Fruit fly (Drosophila melanogaster) whole organism, embryonic: ENCODE results near the gene Zif.

Source experiments
- Adf1 ChIP-seq: fragments of 200-800 bp; sonication (Bioruptor generic); IDR thresholded peaks from 2 replicates; pipeline ENCODE4 v1.3.6; 2022; ENCODE audit warnings: missing biosample characterization, missing genetic modification characterization
- Aef1 ChIP-seq: fragments of 200-800 bp; sonication (Bioruptor generic); IDR thresholded peaks from 3 replicates; pipeline ENCODE4 v1.3.6; 2022; ENCODE audit warnings: missing biosample characterization, missing genetic modification characterization
- CG10267 ChIP-seq: fragments of 200-800 bp; sonication (Bioruptor generic); optimal IDR thresholded peaks from 2 replicates; lab custom pipeline; 2018; ENCODE audit warnings: missing biosample characterization, mild to moderate bottlenecking, missing genetic modification characterization, moderate library complexity
- CG11456 ChIP-seq: fragments of 200-800 bp; sonication (Bioruptor generic); IDR thresholded peaks from 3 replicates; pipeline ENCODE4 v1.3.6; 2022; ENCODE audit warnings: missing biosample characterization, missing genetic modification characterization
- CG13287 ChIP-seq: fragments of 200-800 bp; sonication (Bioruptor generic); IDR thresholded peaks from 2 replicates; pipeline ENCODE4 v1.3.6; 2022; ENCODE audit warnings: missing biosample characterization, missing genetic modification characterization; ENCODE audit not compliant: partially characterized antibody
- CG13424 ChIP-seq: fragments of 200-800 bp; sonication (Bioruptor generic); optimal IDR thresholded peaks from 2 replicates; lab custom pipeline; 2019; ENCODE audit warnings: missing biosample characterization, mild to moderate bottlenecking, missing genetic modification characterization, moderate library complexity
- CG14965 ChIP-seq: fragments of 200-800 bp; sonication (Bioruptor generic); optimal IDR thresholded peaks from 2 replicates; lab custom pipeline; 2016; ENCODE audit warnings: missing biosample characterization, missing genetic modification characterization, borderline replicate concordance
- CG1602 ChIP-seq: fragments of 200-800 bp; sonication (Bioruptor generic); optimal IDR thresholded peaks from 3 replicates; lab custom pipeline; 2016; ENCODE audit warnings: missing biosample characterization, missing genetic modification characterization
- CG1603 ChIP-seq: fragments of 200-800 bp; sonication (Bioruptor generic); optimal IDR thresholded peaks from 2 replicates; lab custom pipeline; 2019; ENCODE audit warnings: missing biosample characterization, mild to moderate bottlenecking, missing genetic modification characterization, moderate library complexity
- CG16813 ChIP-seq: fragments of 200-800 bp; sonication (Bioruptor generic); IDR thresholded peaks from 3 replicates; pipeline ENCODE4 v1.3.6; 2022; ENCODE audit warnings: missing biosample characterization, missing genetic modification characterization; ENCODE audit not compliant: partially characterized antibody
- CG17359 ChIP-seq: fragments of 200-800 bp; sonication (Bioruptor generic); optimal IDR thresholded peaks from 3 replicates; lab custom pipeline; 2018; ENCODE audit warnings: missing biosample characterization, mild to moderate bottlenecking, missing genetic modification characterization, moderate library complexity
- CG17612 ChIP-seq: fragments of 200-800 bp; sonication (Bioruptor generic); IDR thresholded peaks from 2 replicates; pipeline ENCODE4 v1.3.6; 2022; ENCODE audit warnings: missing biosample characterization, missing genetic modification characterization
- CG17829 ChIP-seq: fragments of 200-800 bp; optimal IDR thresholded peaks from 2 replicates; lab custom pipeline; 2019; ENCODE audit warnings: missing biosample characterization, mild to moderate bottlenecking, missing genetic modification characterization, moderate library complexity
- CG2129 ChIP-seq: fragments of 200-800 bp; sonication (Bioruptor generic); IDR thresholded peaks from 2 replicates; pipeline ENCODE4 v1.3.6; 2022; ENCODE audit warnings: missing biosample characterization, missing genetic modification characterization; ENCODE audit not compliant: partially characterized antibody
- CG2678 ChIP-seq: fragments of 200-800 bp; sonication (Bioruptor generic); optimal IDR thresholded peaks from 3 replicates; lab custom pipeline; 2019; ENCODE audit warnings: missing biosample characterization, mild to moderate bottlenecking, missing genetic modification characterization, moderate library complexity
- CG30431 ChIP-seq: fragments of 200-800 bp; sonication (Bioruptor generic); optimal IDR thresholded peaks from 2 replicates; lab custom pipeline; 2017; ENCODE audit warnings: missing biosample characterization, missing genetic modification characterization
- CG32767 ChIP-seq: fragments of 200-800 bp; sonication (Bioruptor generic); IDR thresholded peaks from 2 replicates; pipeline ENCODE4 v1.3.6; 2022; ENCODE audit warnings: missing biosample characterization, missing genetic modification characterization
- CG6791 ChIP-seq: fragments of 200-800 bp; sonication (Bioruptor generic); IDR thresholded peaks from 3 replicates; pipeline ENCODE4 v1.3.6; 2022; ENCODE audit warnings: missing biosample characterization, missing genetic modification characterization; ENCODE audit not compliant: partially characterized antibody
- CG8765 ChIP-seq: fragments of 200-800 bp; sonication (Bioruptor generic); IDR thresholded peaks from 2 replicates; pipeline ENCODE4 v1.3.6; 2022; ENCODE audit warnings: missing biosample characterization, missing genetic modification characterization
- Camta ChIP-seq: fragments of 200-800 bp; sonication (Bioruptor generic); optimal IDR thresholded peaks from 2 replicates; lab custom pipeline; 2016; ENCODE audit warnings: missing biosample characterization, missing genetic modification characterization
- CoRest ChIP-seq: fragments of 200-800 bp; sonication (Bioruptor generic); optimal IDR thresholded peaks from 3 replicates; lab custom pipeline; 2018; ENCODE audit warnings: missing biosample characterization, mild to moderate bottlenecking, missing genetic modification characterization, moderate library complexity
- Dip3 ChIP-seq: fragments of 200-800 bp; sonication (Bioruptor generic); optimal IDR thresholded peaks from 3 replicates; lab custom pipeline; 2016; ENCODE audit warnings: missing biosample characterization, missing genetic modification characterization
- HmgZ ChIP-seq: fragments of 200-800 bp; sonication (Bioruptor generic); optimal IDR thresholded peaks from 2 replicates; lab custom pipeline; 2018; ENCODE audit warnings: missing biosample characterization, mild to moderate bottlenecking, missing genetic modification characterization
- Hmr ChIP-seq: fragments of 200-800 bp; sonication (Bioruptor generic); optimal IDR thresholded peaks from 3 replicates; lab custom pipeline; 2017; ENCODE audit warnings: mild to moderate bottlenecking, missing biosample characterization, missing genetic modification reagents, missing genetic modification characterization
- Hr39 ChIP-seq: fragments of >200 bp; optimal IDR thresholded peaks from 2 replicates; lab custom pipeline; 2017
- Lhr ChIP-seq: fragments of 200-800 bp; sonication (Bioruptor generic); optimal IDR thresholded peaks from 3 replicates; lab custom pipeline; 2017; ENCODE audit warnings: mild to moderate bottlenecking, missing biosample characterization, missing genetic modification reagents, missing genetic modification characterization
- MBD-R2 ChIP-seq: fragments of 200-800 bp; sonication (Bioruptor generic); IDR thresholded peaks from 2 replicates; pipeline ENCODE4 v1.3.6; 2022; ENCODE audit warnings: missing biosample characterization, missing genetic modification characterization
- Mes4 ChIP-seq: fragments of 200-800 bp; sonication (Bioruptor generic); optimal IDR thresholded peaks from 2 replicates; lab custom pipeline; 2016; ENCODE audit warnings: missing biosample characterization, missing genetic modification characterization
- Mrtf ChIP-seq: fragments of 200-800 bp; sonication (Bioruptor generic); IDR thresholded peaks from 3 replicates; pipeline ENCODE4 v1.3.6; 2022; ENCODE audit warnings: missing biosample characterization, missing genetic modification characterization
- Nf-YB ChIP-seq: fragments of 200-800 bp; sonication (Bioruptor generic); optimal IDR thresholded peaks from 3 replicates; lab custom pipeline; 2019; ENCODE audit warnings: missing biosample characterization, mild to moderate bottlenecking, missing genetic modification characterization, moderate library complexity
- Pdp1 ChIP-seq, 2 experiments: fragments of 200-800 bp; sonication (Bioruptor generic); optimal IDR thresholded peaks; 3 replicates each; lab custom pipeline; 2016; ENCODE audit warnings: missing biosample characterization in 2 of 2, missing genetic modification characterization in 2 of 2, mild to moderate bottlenecking in 1 of 2, moderate library complexity in 1 of 2
- Usf ChIP-seq: fragments of 200-800 bp; sonication (Bioruptor generic); optimal IDR thresholded peaks from 2 replicates; lab custom pipeline; 2017; ENCODE audit warnings: missing genotype, missing biosample characterization, missing genetic modification characterization
- amos ChIP-seq: fragments of 200-800 bp; sonication (Bioruptor generic); IDR thresholded peaks from 2 replicates; pipeline ENCODE4 v1.3.6; 2022; ENCODE audit warnings: missing biosample characterization, missing genetic modification characterization; ENCODE audit not compliant: partially characterized antibody
- ase ChIP-seq: fragments of 200-800 bp; sonication (Bioruptor generic); IDR thresholded peaks from 3 replicates; pipeline ENCODE4 v1.3.6; 2022; ENCODE audit warnings: missing biosample characterization, missing genetic modification characterization
- ash1 ChIP-seq: fragments of 200-800 bp; sonication (Bioruptor generic); optimal IDR thresholded peaks from 2 replicates; lab custom pipeline; 2018; ENCODE audit warnings: missing biosample characterization, mild to moderate bottlenecking, missing genetic modification characterization
- br ChIP-seq: fragments of >200 bp; optimal IDR thresholded peaks from 2 replicates; lab custom pipeline; 2017
- corto ChIP-seq: fragments of 200-800 bp; sonication (Bioruptor generic); optimal IDR thresholded peaks from 2 replicates; lab custom pipeline; 2016; ENCODE audit warnings: missing biosample characterization, mild to moderate bottlenecking, missing genetic modification characterization, moderate library complexity
- ewg ChIP-seq: fragments of 200-800 bp; sonication (Bioruptor generic); optimal IDR thresholded peaks from 3 replicates; lab custom pipeline; 2017; ENCODE audit warnings: mild to moderate bottlenecking, missing biosample characterization, missing genetic modification reagents, missing genetic modification characterization
- her ChIP-seq: fragments of 200-800 bp; sonication (Bioruptor generic); optimal IDR thresholded peaks from 2 replicates; lab custom pipeline; 2016; ENCODE audit warnings: missing biosample characterization, missing genetic modification characterization
- insv ChIP-seq, 2 experiments: fragments of 200-800 bp; sonication (Bioruptor generic); optimal IDR thresholded peaks; 3 replicates each; lab custom pipeline; 2016 to 2018; ENCODE audit warnings: missing biosample characterization in 2 of 2, missing genetic modification characterization in 2 of 2
- kni ChIP-seq: fragments of 200-800 bp; sonication (Bioruptor generic); optimal IDR thresholded peaks from 3 replicates; lab custom pipeline; 2017; ENCODE audit warnings: mild to moderate bottlenecking, missing biosample characterization, missing genetic modification reagents, missing genetic modification characterization
- lov ChIP-seq, 2 experiments: fragments of 200-800 bp in 1 of 2; fragments of >200 bp in 1 of 2; sonication (Bioruptor generic) in 1 of 2; IDR thresholded peaks in 1 of 2; optimal IDR thresholded peaks in 1 of 2; 2 replicates in 1 of 2; 3 replicates in 1 of 2; pipeline versions ENCODE4 v1.3.6 to Lab custom; 2017 to 2022; ENCODE audit warnings: missing biosample characterization in 1 of 2, missing genetic modification characterization in 1 of 2
- nau ChIP-seq: fragments of 200-800 bp; sonication (Bioruptor generic); optimal IDR thresholded peaks from 3 replicates; lab custom pipeline; 2017; ENCODE audit warnings: missing biosample characterization, mild to moderate bottlenecking, missing genetic modification characterization, missing genetic modification reagents
- pho ChIP-seq: fragments of 200-800 bp; sonication (Bioruptor generic); optimal IDR thresholded peaks from 2 replicates; lab custom pipeline; 2016; ENCODE audit warnings: missing biosample characterization, missing genetic modification characterization
- prd ChIP-seq, 3 experiments: fragments of >200 bp in 2 of 3; fragments of 200-800 bp in 1 of 3; sonication (Bioruptor generic) in 1 of 3; optimal IDR thresholded peaks in 2 of 3; IDR thresholded peaks in 1 of 3; 2 replicates in 2 of 3; 3 replicates in 1 of 3; pipeline versions ENCODE4 v1.3.6 to Lab custom; 2017 to 2022; ENCODE audit warnings: missing biosample characterization in 1 of 3, missing genetic modification characterization in 1 of 3
- row ChIP-seq: fragments of 200-800 bp; sonication (Bioruptor generic); IDR thresholded peaks from 3 replicates; pipeline ENCODE4 v1.3.6; 2022; ENCODE audit warnings: missing biosample characterization, missing genetic modification characterization
- slbo ChIP-seq: fragments of 200-800 bp; sonication (Bioruptor generic); IDR thresholded peaks from 2 replicates; pipeline ENCODE4 v1.3.6; 2022; ENCODE audit warnings: missing biosample characterization, missing genetic modification characterization
- sqz ChIP-seq: fragments of 200-800 bp; sonication (Bioruptor generic); optimal IDR thresholded peaks from 3 replicates; lab custom pipeline; 2018; ENCODE audit warnings: missing biosample characterization, mild to moderate bottlenecking, missing genetic modification characterization
- vfl ChIP-seq: fragments of 200-800 bp; sonication (Bioruptor generic); optimal IDR thresholded peaks from 2 replicates; lab custom pipeline; 2016; ENCODE audit warnings: missing biosample characterization, missing genetic modification characterization
- zen2 ChIP-seq: fragments of 200-800 bp; sonication (Bioruptor generic); IDR thresholded peaks from 3 replicates; pipeline ENCODE4 v1.3.6; 2022; ENCODE audit warnings: missing biosample characterization, missing genetic modification characterization; ENCODE audit not compliant: partially characterized antibody

Gene Zif

DNA sequence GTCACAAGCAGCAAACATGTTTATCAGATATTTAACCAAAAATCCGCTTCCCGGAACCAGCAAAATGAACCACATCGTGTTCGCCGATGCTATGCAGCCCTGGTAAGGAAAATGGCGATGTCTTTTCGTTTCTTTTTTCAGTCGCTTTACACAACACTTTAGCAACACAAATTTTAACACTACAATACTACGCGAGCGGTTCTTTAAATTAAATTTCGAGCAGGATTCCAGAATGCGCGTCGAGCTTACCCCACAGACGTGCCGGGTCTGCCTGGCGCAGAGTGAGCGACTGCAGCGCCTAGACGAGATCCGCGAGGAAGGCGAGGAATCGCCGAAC is at the start of gene Zif:
Gene Zif, plus strand, starts transcription at position 34 of the 337 bp plus-strand sequence.
- TF ChIP-seq her (GFP tag; lab: Kevin White, UChicago) (peak; percentile 41), CG14965 (GFP tag; lab: Kevin White, UChicago) (no peak), CG30431 (GFP tag; lab: Kevin White, UChicago) (peak; percentile 37), CG10267 (peak; percentile 97), CG1602 (peak; percentile 21), Nf-YB (GFP tag; lab: Kevin White, UChicago) (no peak), CG11456 (peak; percentile 80), CG8765 (GFP tag; lab: Robert Waterston, UW) (no peak), insv (GFP tag; optimal IDR thresholded peaks at IDR 0.05; lab: Kevin White, UChicago) (no peak), Adf1 (no peak), Camta (peak; percentile 24), prd (optimal IDR thresholded peaks at IDR 0.05; lab: Kevin White, UChicago) (no peak), prd (GFP tag; IDR thresholded peaks at IDR 0.05; lab: Robert Waterston, UW) (peak; percentile 32; the same call in 1 of the 3 replicates), ash1 (GFP tag; lab: Kevin White, UChicago) (no peak), ewg (GFP tag; lab: Kevin White, UChicago) (no peak), Aef1 (GFP tag; lab: Robert Waterston, UW) (0 out of 3 replicates have a peak, but pooled peaks have one; percentile 24), ase (GFP tag; lab: Robert Waterston, UW) (no peak), zen2 (no peak), amos (GFP tag; lab: Robert Waterston, UW) (peak; percentile 56), br (lab: Kevin White, UChicago) (no peak), Mes4 (GFP tag; lab: Kevin White, UChicago) (no peak), slbo (GFP tag; lab: Robert Waterston, UW) (peak; percentile 84), CG2129 (no peak), row (GFP tag; lab: Robert Waterston, UW) (peak; percentile 82), CG13424 (tag; lab: Kevin White, UChicago) (peak; percentile 2), MBD-R2 (GFP tag; lab: Robert Waterston, UW) (peak; percentile 69), Mrtf (0 out of 3 replicates have a peak, but pooled peaks have one; percentile 31), lov (optimal IDR thresholded peaks at IDR 0.05; lab: Kevin White, UChicago) (no peak), lov (GFP tag; IDR thresholded peaks at IDR 0.05; lab: Robert Waterston, UW) (no peak), CG16813 (GFP tag; lab: Robert Waterston, UW) (no peak), CG17829 (peak; percentile 21), sqz (GFP tag; lab: Kevin White, UChicago) (no peak), Usf (GFP tag; lab: Kevin White, UChicago) (peak; percentile 20), CoRest (tag; lab: Kevin White, UChicago) (peak; percentile 29), Dip3 (GFP tag; lab: Kevin White, UChicago) (peak; percentile 68), nau (GFP tag; lab: Kevin White, UChicago) (no peak), CG2678 (no peak), Pdp1 (GFP tag; optimal IDR thresholded peaks at IDR 0.05; lab: Kevin White, UChicago) (peak; percentile 47 to 76), CG32767 (GFP tag; lab: Robert Waterston, UW) (no peak), CG17359 (peak; percentile 41), Hmr (no peak), CG13287 (GFP tag; lab: Robert Waterston, UW) (peak; percentile 30; the same call in 1 of the 2 replicates), corto (GFP tag; lab: Kevin White, UChicago) (no peak), HmgZ (tag; lab: Kevin White, UChicago) (peak; percentile 67), CG17612 (GFP tag; lab: Robert Waterston, UW) (no peak), vfl (peak; percentile 38), Hr39 (lab: Kevin White, UChicago) (no peak), pho (GFP tag; lab: Kevin White, UChicago) (peak; percentile 53), Lhr (GFP tag; lab: Kevin White, UChicago) (no peak), CG6791 (GFP tag; lab: Robert Waterston, UW) (0 out of 3 replicates have a peak, but pooled peaks have one; percentile 10), kni (GFP tag; lab: Kevin White, UChicago) (no peak), CG1603 (peak; percentile 76)
